Fruit fly (Drosophila melanogaster) whole organism, embryonic: ENCODE data around the gene Tmem214.

ENCODE experiments used
- Asciz ChIP-seq: fragments of 200-800 bp; sonication (Bioruptor generic); optimal IDR thresholded peaks from 2 replicates; lab custom pipeline; 2017; ENCODE audit warnings: missing biosample characterization, mild to moderate bottlenecking, missing genetic modification characterization, missing genetic modification reagents
- Atf6 ChIP-seq: fragments of 200-800 bp; sonication (Bioruptor generic); IDR thresholded peaks from 2 replicates; pipeline ENCODE4 v1.3.6; 2022; ENCODE audit warnings: missing biosample characterization, missing genetic modification characterization
- B-H1 ChIP-seq: fragments of 200-800 bp; sonication (Bioruptor generic); IDR thresholded peaks from 3 replicates; pipeline ENCODE4 v1.3.6; 2022; ENCODE audit warnings: missing biosample characterization, missing genetic modification characterization
- Bdp1 ChIP-seq: fragments of 200-800 bp; sonication (Bioruptor generic); optimal IDR thresholded peaks from 3 replicates; lab custom pipeline; 2016; ENCODE audit warnings: missing biosample characterization, missing genetic modification characterization
- Blimp-1 ChIP-seq: fragments of 200-800 bp; sonication (Bioruptor generic); optimal IDR thresholded peaks from 3 replicates; lab custom pipeline; 2018; ENCODE audit warnings: missing biosample characterization, missing genetic modification characterization, mild to moderate bottlenecking, moderate library complexity, missing genetic modification reagents
- CG10209 ChIP-seq: fragments of 200-800 bp; sonication (Bioruptor generic); optimal IDR thresholded peaks from 3 replicates; lab custom pipeline; 2017; ENCODE audit warnings: missing biosample characterization, mild to moderate bottlenecking, missing genetic modification characterization, missing genetic modification reagents
- CG10274 ChIP-seq: fragments of 200-800 bp; sonication (Bioruptor generic); optimal IDR thresholded peaks from 3 replicates; lab custom pipeline; 2017; ENCODE audit warnings: missing biosample characterization, mild to moderate bottlenecking, missing genetic modification characterization
- CG10543 ChIP-seq: fragments of 200-800 bp; sonication (Bioruptor generic); optimal IDR thresholded peaks from 3 replicates; lab custom pipeline; 2017; ENCODE audit warnings: missing biosample characterization, mild to moderate bottlenecking, missing genetic modification characterization, moderate library complexity
- CG11696 ChIP-seq: fragments of 200-800 bp; sonication (Bioruptor generic); IDR thresholded peaks from 2 replicates; pipeline ENCODE4 v1.3.6; 2022; ENCODE audit warnings: missing biosample characterization, missing genetic modification characterization
- CG13123 ChIP-seq: fragments of 200-800 bp; sonication (Bioruptor generic); optimal IDR thresholded peaks from 2 replicates; lab custom pipeline; 2016; ENCODE audit warnings: missing biosample characterization, missing genetic modification characterization
- CG16813 ChIP-seq: fragments of 200-800 bp; sonication (Bioruptor generic); IDR thresholded peaks from 3 replicates; pipeline ENCODE4 v1.3.6; 2022; ENCODE audit warnings: missing biosample characterization, missing genetic modification characterization; ENCODE audit not compliant: partially characterized antibody
- CG16863 ChIP-seq: fragments of 200-800 bp; sonication (Bioruptor generic); optimal IDR thresholded peaks from 3 replicates; lab custom pipeline; 2016; ENCODE audit warnings: missing biosample characterization, missing genetic modification characterization
- CG2120 ChIP-seq: fragments of 200-800 bp; sonication (Bioruptor generic); optimal IDR thresholded peaks from 3 replicates; lab custom pipeline; 2016; ENCODE audit warnings: missing biosample characterization, missing genetic modification characterization
- CG34376 ChIP-seq: fragments of 200-800 bp; sonication (Bioruptor generic); optimal IDR thresholded peaks from 2 replicates; lab custom pipeline; 2018; ENCODE audit warnings: missing biosample characterization, mild to moderate bottlenecking, missing genetic modification characterization
- CG34422 ChIP-seq: fragments of 200-800 bp; sonication (Bioruptor generic); IDR thresholded peaks from 3 replicates; pipeline ENCODE4 v1.3.6; 2022; ENCODE audit warnings: missing biosample characterization, missing genetic modification characterization
- CG4854 ChIP-seq: fragments of 200-800 bp; sonication (Bioruptor generic); optimal IDR thresholded peaks from 2 replicates; lab custom pipeline; 2016; ENCODE audit warnings: missing biosample characterization, missing genetic modification characterization, inconsistent platforms
- CG5180 ChIP-seq: fragments of 200-800 bp; sonication (Bioruptor generic); optimal IDR thresholded peaks from 3 replicates; lab custom pipeline; 2017; ENCODE audit warnings: missing biosample characterization, missing genetic modification characterization, mild to moderate bottlenecking, moderate library complexity, missing genetic modification reagents
- CG6854 ChIP-seq: fragments of 200-800 bp; sonication (Bioruptor generic); optimal IDR thresholded peaks from 3 replicates; lab custom pipeline; 2017; ENCODE audit warnings: missing biosample characterization, mild to moderate bottlenecking, missing genetic modification characterization
- CG7357 ChIP-seq: fragments of 200-800 bp; sonication (Bioruptor generic); IDR thresholded peaks from 3 replicates; pipeline ENCODE4 v1.3.6; 2022; ENCODE audit warnings: missing biosample characterization, missing genetic modification characterization
- CG9215 ChIP-seq: fragments of 200-800 bp; sonication (Bioruptor generic); IDR thresholded peaks from 2 replicates; pipeline ENCODE4 v1.3.6; 2022; ENCODE audit warnings: missing biosample characterization, missing genetic modification characterization
- CG9876 ChIP-seq: fragments of 200-800 bp; sonication (Bioruptor generic); optimal IDR thresholded peaks from 2 replicates; lab custom pipeline; 2016; ENCODE audit warnings: missing biosample characterization, missing genetic modification characterization
- CTCF ChIP-seq: fragments of 200-800 bp; sonication (Bioruptor generic); optimal IDR thresholded peaks from 2 replicates; lab custom pipeline; 2017; ENCODE audit warnings: missing biosample characterization, mild to moderate bottlenecking, missing genetic modification characterization, moderate library complexity
- D19B ChIP-seq: fragments of 200-800 bp; sonication (Bioruptor generic); optimal IDR thresholded peaks from 2 replicates; lab custom pipeline; 2017; ENCODE audit warnings: missing biosample characterization, mild to moderate bottlenecking, missing genetic modification characterization
- Dbx ChIP-seq: fragments of 200-800 bp; sonication (Bioruptor generic); IDR thresholded peaks from 3 replicates; pipeline ENCODE4 v1.3.6; 2022; ENCODE audit warnings: missing biosample characterization, missing genetic modification characterization
- Dip3 ChIP-seq: fragments of 200-800 bp; sonication (Bioruptor generic); optimal IDR thresholded peaks from 3 replicates; lab custom pipeline; 2016; ENCODE audit warnings: missing biosample characterization, missing genetic modification characterization
- E2f2 ChIP-seq: fragments of 200-800 bp; sonication (Bioruptor generic); IDR thresholded peaks from 2 replicates; pipeline ENCODE4 v1.3.6; 2022; ENCODE audit warnings: missing biosample characterization, missing genetic modification characterization
- Elba2 ChIP-seq: fragments of 200-800 bp; sonication (Bioruptor generic); optimal IDR thresholded peaks from 3 replicates; lab custom pipeline; 2016; ENCODE audit warnings: missing biosample characterization, missing genetic modification characterization
- HHEX ChIP-seq: fragments of 200-800 bp; sonication (Bioruptor generic); optimal IDR thresholded peaks from 3 replicates; lab custom pipeline; 2017; ENCODE audit warnings: missing biosample characterization, mild to moderate bottlenecking, missing genetic modification characterization, missing genetic modification reagents
- HmgZ ChIP-seq: fragments of 200-800 bp; sonication (Bioruptor generic); optimal IDR thresholded peaks from 2 replicates; lab custom pipeline; 2018; ENCODE audit warnings: missing biosample characterization, mild to moderate bottlenecking, missing genetic modification characterization
- Lim3 ChIP-seq: fragments of 200-800 bp; sonication (Bioruptor generic); IDR thresholded peaks from 2 replicates; pipeline ENCODE4 v1.3.6; 2022; ENCODE audit warnings: missing biosample characterization, missing genetic modification characterization
- Meics ChIP-seq: fragments of 200-800 bp; sonication (Bioruptor generic); optimal IDR thresholded peaks from 2 replicates; lab custom pipeline; 2017; ENCODE audit warnings: missing biosample characterization, mild to moderate bottlenecking, missing genetic modification characterization
- Myb ChIP-seq: fragments of 200-800 bp; sonication (Bioruptor generic); optimal IDR thresholded peaks from 2 replicates; lab custom pipeline; 2016; ENCODE audit warnings: missing biosample characterization, missing genetic modification characterization
- Pdp1 ChIP-seq, 2 experiments: fragments of 200-800 bp; sonication (Bioruptor generic); optimal IDR thresholded peaks; 3 replicates each; lab custom pipeline; 2016; ENCODE audit warnings: missing biosample characterization in 2 of 2, missing genetic modification characterization in 2 of 2, mild to moderate bottlenecking in 1 of 2, moderate library complexity in 1 of 2
- Rfx ChIP-seq: fragments of 200-800 bp; sonication (Bioruptor generic); IDR thresholded peaks from 2 replicates; pipeline ENCODE4 v1.3.6; 2022; ENCODE audit warnings: missing biosample characterization, missing genetic modification characterization
- Scr ChIP-seq: fragments of 200-800 bp; sonication (Bioruptor generic); IDR thresholded peaks from 2 replicates; pipeline ENCODE4 v1.3.6; 2022; ENCODE audit warnings: missing biosample characterization, missing genetic modification characterization; ENCODE audit not compliant: partially characterized antibody
- Spps ChIP-seq: fragments of 200-800 bp; sonication (Bioruptor generic); optimal IDR thresholded peaks from 2 replicates; lab custom pipeline; 2018; ENCODE audit warnings: missing biosample characterization, mild to moderate bottlenecking, missing genetic modification characterization
- Sry-β ChIP-seq: fragments of 200-800 bp; sonication (Bioruptor generic); optimal IDR thresholded peaks from 2 replicates; lab custom pipeline; 2018; ENCODE audit warnings: missing biosample characterization, mild to moderate bottlenecking, missing genetic modification characterization, moderate library complexity
- ap ChIP-seq: fragments of 200-800 bp; sonication (Bioruptor generic); IDR thresholded peaks from 2 replicates; pipeline ENCODE4 v1.3.6; 2022; ENCODE audit warnings: missing biosample characterization, missing genetic modification characterization
- ase ChIP-seq: fragments of 200-800 bp; sonication (Bioruptor generic); IDR thresholded peaks from 3 replicates; pipeline ENCODE4 v1.3.6; 2022; ENCODE audit warnings: missing biosample characterization, missing genetic modification characterization
- bowl ChIP-seq: fragments of 200-800 bp; sonication (Bioruptor generic); IDR thresholded peaks from 2 replicates; pipeline ENCODE4 v1.3.6; 2022; ENCODE audit warnings: missing biosample characterization, missing genetic modification characterization
- chm ChIP-seq: fragments of 200-800 bp; sonication (Bioruptor generic); IDR thresholded peaks from 2 replicates; pipeline ENCODE4 v1.3.6; 2022; ENCODE audit warnings: missing biosample characterization, missing genetic modification characterization
- fru ChIP-seq: fragments of >200 bp; optimal IDR thresholded peaks from 2 replicates; lab custom pipeline; 2017
- gfzf ChIP-seq: fragments of 200-800 bp; sonication (Bioruptor generic); optimal IDR thresholded peaks from 2 replicates; lab custom pipeline; 2016; ENCODE audit warnings: missing biosample characterization, mild to moderate bottlenecking, missing genetic modification characterization, moderate library complexity
- ham ChIP-seq: fragments of 200-800 bp; sonication (Bioruptor generic); IDR thresholded peaks from 2 replicates; pipeline ENCODE4 v1.3.6; 2022; ENCODE audit warnings: missing biosample characterization, missing genetic modification characterization
- jing ChIP-seq: fragments of 200-800 bp; sonication (Bioruptor generic); optimal IDR thresholded peaks from 2 replicates; lab custom pipeline; 2018; ENCODE audit warnings: missing biosample characterization, mild to moderate bottlenecking, missing genetic modification characterization
- klu ChIP-seq: fragments of 200-800 bp; sonication (Bioruptor generic); IDR thresholded peaks from 2 replicates; pipeline ENCODE4 v1.3.6; 2022; ENCODE audit warnings: missing biosample characterization, missing genetic modification characterization
- lbe ChIP-seq: fragments of 200-800 bp; sonication (Bioruptor generic); optimal IDR thresholded peaks from 2 replicates; lab custom pipeline; 2016; ENCODE audit warnings: missing biosample characterization, mild to moderate bottlenecking, missing genetic modification characterization
- mirr ChIP-seq: fragments of 200-800 bp; sonication (Bioruptor generic); optimal IDR thresholded peaks from 3 replicates; lab custom pipeline; 2018; ENCODE audit warnings: missing biosample characterization, mild to moderate bottlenecking, missing genetic modification characterization
- oc ChIP-seq: fragments of 200-800 bp; sonication (Bioruptor generic); optimal IDR thresholded peaks from 2 replicates; lab custom pipeline; 2018; ENCODE audit warnings: missing biosample characterization, mild to moderate bottlenecking, missing genetic modification characterization, moderate library complexity
- p53 ChIP-seq: fragments of 200-800 bp; sonication (Bioruptor generic); optimal IDR thresholded peaks from 2 replicates; lab custom pipeline; 2016; ENCODE audit warnings: missing biosample characterization, missing genetic modification characterization
- pfk ChIP-seq: fragments of 200-800 bp; sonication (Bioruptor generic); optimal IDR thresholded peaks from 2 replicates; lab custom pipeline; 2018; ENCODE audit warnings: missing biosample characterization, mild to moderate bottlenecking, missing genetic modification characterization, moderate library complexity
- stc ChIP-seq: fragments of 200-800 bp; sonication (Bioruptor generic); IDR thresholded peaks from 2 replicates; pipeline ENCODE4 v1.3.6; 2022; ENCODE audit warnings: missing biosample characterization, missing genetic modification characterization
- sug ChIP-seq: fragments of 200-800 bp; optimal IDR thresholded peaks from 2 replicates; lab custom pipeline; 2019; ENCODE audit warnings: missing biosample characterization, mild to moderate bottlenecking, missing genetic modification characterization, moderate library complexity
- vvl ChIP-seq: fragments of 200-800 bp; sonication (Bioruptor generic); IDR thresholded peaks from 2 replicates; pipeline ENCODE4 v1.3.6; 2022; ENCODE audit warnings: missing biosample characterization, missing genetic modification characterization

The Tmem214 gene

dm6 chr2L:10972224-10972623, 2.1 kb upstream of the Tmem214 start, which contains the start of gene CG16743 (continued):
- TF ChIP-seq jing (no peak), CG34422 (GFP tag; lab: Robert Waterston, UW) (no peak), CG16863 (GFP tag; lab: Kevin White, UChicago) (no peak), Sry-β (no peak), CG10274 (GFP tag; lab: Kevin White, UChicago) (peak; percentile 72), HmgZ (tag; lab: Kevin White, UChicago) (no peak), CG4854 (GFP tag; lab: Kevin White, UChicago) (no peak), sug (tag; lab: Kevin White, UChicago) (peak; percentile 16), Elba2 (GFP tag; lab: Kevin White, UChicago) (no peak), Dip3 (no peak), lbe (GFP tag; lab: Kevin White, UChicago) (peak; percentile 50), Atf6 (GFP tag; lab: Robert Waterston, UW) (no peak), ap (no peak), HHEX (GFP tag; lab: Kevin White, UChicago) (no peak), CG13123 (GFP tag; lab: Kevin White, UChicago) (no peak), vvl (GFP tag; lab: Robert Waterston, UW) (no peak), CG9215 (GFP tag; lab: Robert Waterston, UW) (no peak), fru (lab: Kevin White, UChicago) (no peak), CG10543 (GFP tag; lab: Kevin White, UChicago) (peak; percentile 34), klu (no peak), CTCF (GFP tag; lab: Kevin White, UChicago) (no peak), gfzf (GFP tag; lab: Kevin White, UChicago) (no peak), Rfx (no peak), B-H1 (no peak), CG5180 (GFP tag; lab: Kevin White, UChicago) (no peak), oc (tag; lab: Kevin White, UChicago) (no peak), CG2120 (GFP tag; lab: Kevin White, UChicago) (peak; percentile 46), Lim3 (GFP tag; lab: Robert Waterston, UW) (no peak), CG34376 (GFP tag; lab: Kevin White, UChicago) (peak; percentile 83), pfk (GFP tag; lab: Kevin White, UChicago) (no peak), mirr (peak; percentile 17), D19B (GFP tag; lab: Kevin White, UChicago) (peak; percentile 11), p53 (GFP tag; lab: Kevin White, UChicago) (no peak), Pdp1 (GFP tag; optimal IDR thresholded peaks at IDR 0.05; lab: Kevin White, UChicago) (peak in 1 of 2 experiments; percentile 76), CG7357 (GFP tag; lab: Robert Waterston, UW) (no peak), Scr (GFP tag; lab: Robert Waterston, UW) (no peak), stc (GFP tag; lab: Robert Waterston, UW) (no peak)
- TF ChIP-seq, all 482 proteins: peak for 10

- no peak for TF ChIP-seq bowl
- no peak for TF ChIP-seq Dbx
- no peak for TF ChIP-seq CG9876 (GFP tag; lab: Kevin White, UChicago)
- TF ChIP-seq CG2120 (GFP tag; lab: Kevin White, UChicago): no peak
- no peak for TF ChIP-seq Blimp-1
- no peak for TF ChIP-seq ham (GFP tag; lab: Robert Waterston, UW)
- no peak for TF ChIP-seq CG10209 (GFP tag; lab: Kevin White, UChicago)
- TF ChIP-seq E2f2 (GFP tag; lab: Robert Waterston, UW): peak; percentile 79
- TF ChIP-seq CG6854 (GFP tag; lab: Kevin White, UChicago): no peak
- TF ChIP-seq Spps (tag; lab: Kevin White, UChicago): no peak
- TF ChIP-seq CG16813 (GFP tag; lab: Robert Waterston, UW): no peak
- TF ChIP-seq ase (GFP tag; lab: Robert Waterston, UW): no peak
- TF ChIP-seq Bdp1: no peak
- no peak for TF ChIP-seq Meics (GFP tag; lab: Kevin White, UChicago)
- TF ChIP-seq Myb (GFP tag; lab: Kevin White, UChicago): peak; percentile 8
- TF ChIP-seq CG11696 (GFP tag; lab: Robert Waterston, UW): no peak
- TF ChIP-seq Asciz: no peak
- no peak for TF ChIP-seq chm (GFP tag; lab: Robert Waterston, UW)
Observed at dm6 chr2L:10968009-10968383, 2.1 kb downstream of the Tmem214 start.
